Worm (Caenorhabditis elegans) whole organism, L3 larva: Measurements from ENCODE around the gene mrpl-16.

Experiments used
- R02D3.7 ChIP-seq: fragments of 150-350 bp; optimal IDR thresholded peaks from 2 replicates; lab custom pipeline; 2014; ENCODE audit warnings: missing biosample characterization, missing genetic modification characterization
- ZK546.5 ChIP-seq: sonication (generic microtip); optimal IDR thresholded peaks from 2 replicates; lab custom pipeline; 2017; ENCODE audit warnings: missing biosample characterization, missing genetic modification characterization
- aly-2 ChIP-seq: fragments of 150-350 bp; optimal IDR thresholded peaks from 2 replicates; lab custom pipeline; 2014; ENCODE audit warnings: missing biosample characterization, missing genetic modification characterization
- ama-1 ChIP-seq: fragments of 150-350 bp; optimal IDR thresholded peaks from 2 replicates; lab custom pipeline; 2018
- ceh-16 ChIP-seq: sonication (generic microtip); optimal IDR thresholded peaks from 2 replicates; lab custom pipeline; 2017; ENCODE audit warnings: missing biosample characterization, missing genetic modification characterization
- ceh-28 ChIP-seq: fragments of 150-350 bp; optimal IDR thresholded peaks from 2 replicates; lab custom pipeline; 2014; ENCODE audit warnings: missing biosample characterization, missing genetic modification reagents, missing genetic modification characterization
- ceh-9 ChIP-seq: sonication (generic microtip); optimal IDR thresholded peaks from 2 replicates; lab custom pipeline; 2018; ENCODE audit warnings: missing biosample characterization, missing genetic modification characterization
- daf-12 ChIP-seq: fragments of 150-350 bp; optimal IDR thresholded peaks from 2 replicates; lab custom pipeline; 2014; ENCODE audit warnings: missing biosample characterization, missing genetic modification reagents, missing genetic modification characterization
- egl-5 ChIP-seq: fragments of 150-350 bp; optimal IDR thresholded peaks from 2 replicates; lab custom pipeline; 2017; ENCODE audit warnings: missing biosample characterization, missing genetic modification reagents, missing genetic modification characterization, inconsistent platforms
- elt-1 ChIP-seq: fragments of 150-350 bp; optimal IDR thresholded peaks from 2 replicates; lab custom pipeline; 2014; ENCODE audit warnings: missing biosample characterization, missing genetic modification characterization
- elt-2 ChIP-seq: sonication (generic microtip); optimal IDR thresholded peaks from 2 replicates; lab custom pipeline; 2016; ENCODE audit warnings: missing genetic modification reagents, mild to moderate bottlenecking, missing genetic modification characterization, missing compliant biosample characterization
- eor-1 ChIP-seq, 2 experiments: fragments of 150-350 bp; optimal IDR thresholded peaks; 2 replicates each; lab custom pipeline; 2014 to 2018; ENCODE audit warnings: missing biosample characterization in 2 of 2, missing genetic modification characterization in 2 of 2
- fkh-10 ChIP-seq: sonication (generic microtip); optimal IDR thresholded peaks from 2 replicates; lab custom pipeline; 2017; ENCODE audit warnings: missing biosample characterization, missing genetic modification reagents, missing genetic modification characterization
- fos-1 ChIP-seq: fragments of 150-350 bp; optimal IDR thresholded peaks from 2 replicates; lab custom pipeline; 2014; ENCODE audit warnings: missing biosample characterization, missing genetic modification characterization
- hmg-11 ChIP-seq: sonication (generic microtip); optimal IDR thresholded peaks from 2 replicates; lab custom pipeline; 2016; ENCODE audit warnings: missing genetic modification characterization, missing compliant biosample characterization
- jun-1 ChIP-seq: fragments of 150-350 bp; optimal IDR thresholded peaks from 2 replicates; lab custom pipeline; 2014; ENCODE audit warnings: missing biosample characterization, missing genetic modification reagents, missing genetic modification characterization
- lin-15B ChIP-seq: fragments of 150-350 bp; optimal IDR thresholded peaks from 2 replicates; lab custom pipeline; 2014; ENCODE audit warnings: missing biosample characterization, missing genetic modification characterization
- lin-39 ChIP-seq: fragments of 150-350 bp; optimal IDR thresholded peaks from 2 replicates; lab custom pipeline; 2018; ENCODE audit warnings: missing biosample characterization, missing genetic modification reagents, missing genetic modification characterization
- lsy-12 ChIP-seq: sonication (generic microtip); optimal IDR thresholded peaks from 2 replicates; lab custom pipeline; 2016; ENCODE audit warnings: mild to moderate bottlenecking, missing genetic modification characterization, missing compliant biosample characterization
- mdl-1 ChIP-seq: fragments of 150-350 bp; optimal IDR thresholded peaks from 2 replicates; lab custom pipeline; 2014; ENCODE audit warnings: missing biosample characterization, missing genetic modification characterization
- nfya-1 ChIP-seq: sonication (generic microtip); optimal IDR thresholded peaks from 2 replicates; lab custom pipeline; 2017; ENCODE audit warnings: missing genetic modification characterization, mild to moderate bottlenecking, missing compliant biosample characterization, antibody characterized with exemption, moderate library complexity; ENCODE audit not compliant: insufficient read depth
- nhr-11 ChIP-seq: fragments of 150-350 bp; optimal IDR thresholded peaks from 2 replicates; lab custom pipeline; 2014; ENCODE audit warnings: missing biosample characterization, missing genetic modification characterization
- nhr-12 ChIP-seq: fragments of 150-350 bp; optimal IDR thresholded peaks from 2 replicates; lab custom pipeline; 2014; ENCODE audit warnings: missing biosample characterization, missing genetic modification characterization
- nhr-237 ChIP-seq: fragments of 150-350 bp; optimal IDR thresholded peaks from 2 replicates; lab custom pipeline; 2014; ENCODE audit warnings: missing biosample characterization, missing genetic modification characterization
- nhr-25 ChIP-seq: sonication (generic microtip); optimal IDR thresholded peaks from 2 replicates; lab custom pipeline; 2017; ENCODE audit warnings: missing biosample characterization, missing genetic modification characterization
- nhr-28 ChIP-seq: fragments of 150-350 bp; optimal IDR thresholded peaks from 2 replicates; lab custom pipeline; 2014; ENCODE audit warnings: missing biosample characterization, missing genetic modification characterization
- nhr-43 ChIP-seq: sonication (generic microtip); optimal IDR thresholded peaks from 2 replicates; lab custom pipeline; 2016; ENCODE audit warnings: mild to moderate bottlenecking, missing genetic modification characterization, missing compliant biosample characterization; ENCODE audit not compliant: poor library complexity, severe bottlenecking
- nhr-67 ChIP-seq: fragments of 150-350 bp; optimal IDR thresholded peaks from 2 replicates; lab custom pipeline; 2014; ENCODE audit warnings: missing biosample characterization, missing genetic modification characterization
- nhr-76 ChIP-seq: fragments of 150-350 bp; sonication (generic microtip); optimal IDR thresholded peaks from 5 replicates; lab custom pipeline; 2014; ENCODE audit warnings: missing biosample characterization, missing genetic modification characterization
- nhr-77 ChIP-seq: fragments of 150-350 bp; optimal IDR thresholded peaks from 2 replicates; lab custom pipeline; 2014; ENCODE audit warnings: missing biosample characterization, missing genetic modification characterization
- pha-4 ChIP-seq: fragments of 150-350 bp; optimal IDR thresholded peaks from 2 replicates; lab custom pipeline; 2014; ENCODE audit warnings: missing biosample characterization, missing genetic modification reagents, missing genetic modification characterization
- skn-1 ChIP-seq: fragments of 150-350 bp; optimal IDR thresholded peaks from 2 replicates; lab custom pipeline; 2014; ENCODE audit warnings: missing biosample characterization, missing genetic modification characterization
- snpc-4 ChIP-seq: fragments of 150-350 bp; optimal IDR thresholded peaks from 2 replicates; lab custom pipeline; 2014; ENCODE audit warnings: missing biosample characterization, missing genetic modification characterization
- tbx-2 ChIP-seq: sonication (generic microtip); optimal IDR thresholded peaks from 2 replicates; lab custom pipeline; 2016; ENCODE audit warnings: mild to moderate bottlenecking, missing genetic modification characterization, missing compliant biosample characterization
- unc-39 ChIP-seq: sonication (generic microtip); optimal IDR thresholded peaks from 4 replicates; lab custom pipeline; 2017; ENCODE audit warnings: missing biosample characterization, missing genetic modification characterization
- unc-62 ChIP-seq: fragments of 150-350 bp; sonication (generic microtip); optimal IDR thresholded peaks from 4 replicates; lab custom pipeline; 2014; ENCODE audit warnings: missing biosample characterization, missing genetic modification reagents, missing genetic modification characterization
- zag-1 ChIP-seq: fragments of 150-350 bp; optimal IDR thresholded peaks from 2 replicates; lab custom pipeline; 2014; ENCODE audit warnings: missing biosample characterization, missing genetic modification characterization
- ztf-4 ChIP-seq: fragments of 150-350 bp; optimal IDR thresholded peaks from 2 replicates; lab custom pipeline; 2014; ENCODE audit warnings: missing biosample characterization, missing genetic modification characterization

Gene mrpl-16

DNA sequence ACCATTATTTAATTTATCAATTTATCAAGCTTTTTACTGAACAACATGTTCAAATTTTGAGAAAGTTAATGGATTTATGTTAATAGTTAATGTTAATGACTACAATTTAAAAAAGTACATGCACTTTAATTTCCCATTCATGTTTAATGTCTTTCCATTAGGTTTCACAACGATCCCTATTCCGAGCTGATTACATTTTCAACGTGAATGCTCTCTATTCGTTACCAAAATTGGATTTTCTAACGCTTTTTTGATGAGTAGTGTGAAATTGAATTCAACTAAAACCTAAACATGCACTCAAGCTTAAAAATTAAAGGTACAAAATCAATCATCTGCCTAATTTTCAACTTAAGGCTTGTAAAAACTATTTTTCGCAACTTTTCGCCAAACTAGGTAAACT lies 46.8 kb upstream of the mrpl-16 start:
- no peak for TF ChIP-seq daf-12 (tag; lab: Kevin White, UChicago)
- TF ChIP-seq pha-4 (tag; lab: Kevin White, UChicago) = no peak
- TF ChIP-seq hmg-11 (tag; lab: Kevin White, UChicago) = no peak
- no peak for TF ChIP-seq skn-1 (tag; lab: Kevin White, UChicago)
- no peak for TF ChIP-seq nhr-28 (tag; lab: Kevin White, UChicago)
- no peak for TF ChIP-seq ceh-16
- TF ChIP-seq unc-39 (tag; lab: Kevin White, UChicago) = no peak
- TF ChIP-seq unc-62 (GFP tag; lab: Kevin White, UChicago) = no peak
- no peak for TF ChIP-seq nhr-12
- TF ChIP-seq tbx-2 (tag; lab: Kevin White, UChicago) = no peak
- TF ChIP-seq elt-1 (tag; lab: Kevin White, UChicago) = no peak
- no peak for TF ChIP-seq aly-2 (tag; lab: Kevin White, UChicago)
- no peak for TF ChIP-seq egl-5 (tag; lab: Kevin White, UChicago)
- TF ChIP-seq ceh-28 (tag; lab: Kevin White, UChicago) = no peak
- no peak for TF ChIP-seq nhr-43 (tag; lab: Kevin White, UChicago)
- no peak for TF ChIP-seq zag-1
- TF ChIP-seq mdl-1 (tag; lab: Kevin White, UChicago) = no peak

DNA sequence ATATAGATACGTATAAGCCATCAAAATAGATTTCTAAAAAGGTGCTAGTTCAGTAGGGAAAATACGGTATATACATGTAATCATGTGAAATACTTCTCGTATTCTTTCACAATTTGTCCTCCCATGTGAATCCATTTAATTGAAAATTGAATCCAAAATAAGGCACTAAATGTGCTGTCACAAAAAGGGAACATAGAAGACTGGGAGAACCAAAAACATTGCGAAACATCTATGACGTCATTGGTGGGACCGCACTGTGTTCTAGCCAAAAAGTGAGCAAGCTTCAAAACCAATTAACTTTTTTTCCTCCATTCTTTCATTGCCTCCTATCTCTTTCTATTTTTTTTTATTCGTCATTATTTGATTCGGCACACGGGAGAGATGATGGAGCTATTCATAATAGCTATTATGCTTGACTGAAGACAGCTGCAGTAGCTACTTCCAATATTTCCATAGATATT lies 45.8 kb upstream of the mrpl-16 start, which contains the start of gene cdka-1:
cdka-1 (plus strand) TSS at position 411 of the 461 bp plus-strand sequence.
- no peak for TF ChIP-seq nhr-12
- no peak for TF ChIP-seq ztf-4 (tag; lab: Kevin White, UChicago)
- no peak for TF ChIP-seq lin-15B (tag; lab: Kevin White, UChicago)
- TF ChIP-seq nhr-43 (tag; lab: Kevin White, UChicago) = no peak
- TF ChIP-seq skn-1 (tag; lab: Kevin White, UChicago) = no peak
- no peak for TF ChIP-seq hmg-11 (tag; lab: Kevin White, UChicago)
- TF ChIP-seq R02D3.7 (tag; lab: Kevin White, UChicago) = no peak
- TF ChIP-seq zag-1 = no peak
- no peak for TF ChIP-seq ama-1 (lab: Kevin White, UChicago)
- no peak for TF ChIP-seq ZK546.5 (tag; lab: Kevin White, UChicago)
- TF ChIP-seq ceh-16 = no peak
- TF ChIP-seq nhr-76 (tag; lab: Kevin White, UChicago) = no peak
- TF ChIP-seq eor-1 (tag; optimal IDR thresholded peaks at IDR 0.05; lab: Kevin White, UChicago) = no peak
- peak; percentile 38 for TF ChIP-seq nfya-1 (tag; lab: Kevin White, UChicago)
- no peak for TF ChIP-seq mdl-1 (tag; lab: Kevin White, UChicago)
- no peak for TF ChIP-seq elt-1 (tag; lab: Kevin White, UChicago)
- peak; percentile 36 for TF ChIP-seq lin-39

ce11 chrIII:4659426-4659825 lies 44.8 kb upstream of the mrpl-16 start:
- TF ChIP-seq fkh-10 (GFP tag; lab: Kevin White, UChicago) (no peak), pha-4 (tag; lab: Kevin White, UChicago) (no peak), eor-1 (tag; optimal IDR thresholded peaks at IDR 0.05; lab: Kevin White, UChicago) (no peak), daf-12 (tag; lab: Kevin White, UChicago) (no peak), nhr-11 (tag; lab: Kevin White, UChicago) (no peak), ceh-16 (no peak), nhr-28 (tag; lab: Kevin White, UChicago) (no peak), nhr-77 (tag; lab: Kevin White, UChicago) (no peak), jun-1 (no peak), nhr-12 (no peak), R02D3.7 (tag; lab: Kevin White, UChicago) (no peak), fos-1 (no peak), mdl-1 (tag; lab: Kevin White, UChicago) (no peak), ztf-4 (tag; lab: Kevin White, UChicago) (no peak), ceh-28 (tag; lab: Kevin White, UChicago) (no peak), skn-1 (tag; lab: Kevin White, UChicago) (no peak), elt-2 (no peak), ceh-9 (no peak)

ce11 chrIII:4665272-4665671 lies 38.9 kb upstream of the mrpl-16 start, which contains the start of gene T23F11.4:
T23F11.4 (minus strand) TSS chrIII:4665372.
- no peak for TF ChIP-seq mdl-1 (tag; lab: Kevin White, UChicago)
- no peak for TF ChIP-seq nfya-1 (tag; lab: Kevin White, UChicago)
- no peak for TF ChIP-seq ama-1 (lab: Kevin White, UChicago)
- no peak for TF ChIP-seq lsy-12 (tag; lab: Kevin White, UChicago)
- TF ChIP-seq nhr-25 (tag; lab: Kevin White, UChicago) = no peak
- TF ChIP-seq daf-12 (tag; lab: Kevin White, UChicago) = no peak
- TF ChIP-seq ceh-28 (tag; lab: Kevin White, UChicago) = no peak
- TF ChIP-seq nhr-237 (tag; lab: Kevin White, UChicago) = no peak
- TF ChIP-seq snpc-4 (tag; lab: Kevin White, UChicago) = no peak
- no peak for TF ChIP-seq fos-1
- TF ChIP-seq nhr-67 (tag; lab: Kevin White, UChicago) = no peak
- no peak for TF ChIP-seq nhr-28 (tag; lab: Kevin White, UChicago)
- no peak for TF ChIP-seq ceh-9
